In genomic region chr2L:819315-820032, dm6 we compare ENCODE assay signal across 5 fruit fly cellular contexts.
A peak's percentile ranks its signal among the peaks of the same experiment; 100 is the strongest.
TF ChIP-seq lines count a peak whose summit lies in the region.

Gene PGAP2 (minus strand): TSS chr2L:819508.
Gene Clp (plus strand): TSS chr2L:819964.

- TF ChIP-seq CTCF in whole organism, embryonic (GFP tag; optimal IDR thresholded peaks at IDR 0.05; lab: Kevin White, UChicago): peak; percentile 66

TF ChIP-seq in whole organism, adult, 20 proteins besides CTCF, POLR2A, EP300 and RAD21 (continues in another document):
- TF ChIP-seq Crg-1 (GFP tag; optimal IDR thresholded peaks at IDR 0.05; lab: Kevin White, UChicago) (peak; percentile 66), CG1620 (GFP tag; optimal IDR thresholded peaks at IDR 0.05; lab: Kevin White, UChicago) (peak; percentile 71), ovo (GFP tag; optimal IDR thresholded peaks at IDR 0.05; lab: Kevin White, UChicago) (no peak), cic (GFP tag; optimal IDR thresholded peaks at IDR 0.05; lab: Kevin White, UChicago) (peak; percentile 21), bab1 (GFP tag; optimal IDR thresholded peaks at IDR 0.05; lab: Kevin White, UChicago) (peak; percentile 53), tj (GFP tag; optimal IDR thresholded peaks at IDR 0.05; lab: Kevin White, UChicago) (peak; percentile 79), CG7045 (GFP tag; optimal IDR thresholded peaks at IDR 0.05; lab: Kevin White, UChicago) (peak; percentile 59), cnc (optimal IDR thresholded peaks at IDR 0.05; lab: Kevin White, UChicago) (no peak), CG14711 (tag; optimal IDR thresholded peaks at IDR 0.05; lab: Kevin White, UChicago) (peak; percentile 68), CG33017 (tag; optimal IDR thresholded peaks at IDR 0.05; lab: Kevin White, UChicago) (peak; percentile 46), kay (GFP tag; lab: Kevin White, UChicago; ENCODE audit: borderline replicate concordance) (no peak), CG11617 (GFP tag; optimal IDR thresholded peaks at IDR 0.05; lab: Kevin White, UChicago) (peak; percentile 78), toe (GFP tag; optimal IDR thresholded peaks at IDR 0.05; lab: Kevin White, UChicago) (peak; percentile 86), CG7101 (tag; optimal IDR thresholded peaks at IDR 0.05; lab: Kevin White, UChicago) (peak; percentile 75), Mnt (GFP tag; optimal IDR thresholded peaks at IDR 0.05; lab: Kevin White, UChicago) (peak; percentile 64), pad (GFP tag; optimal IDR thresholded peaks at IDR 0.05; lab: Kevin White, UChicago) (peak; percentile 55), Hr96 (GFP tag; optimal IDR thresholded peaks at IDR 0.05; lab: Kevin White, UChicago) (peak; percentile 60), CG12768 (GFP tag; optimal IDR thresholded peaks at IDR 0.05; lab: Kevin White, UChicago) (peak; percentile 41)

TF ChIP-seq in whole organism, embryonic, 481 proteins besides CTCF, POLR2A, EP300 and RAD21 (continues in another document):
- TF ChIP-seq CG16813 (GFP tag; IDR thresholded peaks at IDR 0.05; lab: Robert Waterston, UW; ENCODE audit: partially characterized antibody) (peak; percentile 54), pb (GFP tag; optimal IDR thresholded peaks at IDR 0.05; lab: Kevin White, UChicago) (no peak), vfl (GFP tag; optimal IDR thresholded peaks at IDR 0.05; lab: Kevin White, UChicago) (peak; percentile 17), CG6175 (GFP tag; IDR thresholded peaks at IDR 0.05; lab: Robert Waterston, UW) (peak; percentile 45; the same call in 1 of the 3 replicates), CG9932 (GFP tag; IDR thresholded peaks at IDR 0.05; lab: Robert Waterston, UW) (peak; percentile 85), pita (GFP tag; optimal IDR thresholded peaks at IDR 0.05; lab: Kevin White, UChicago) (no peak), ash1 (GFP tag; optimal IDR thresholded peaks at IDR 0.05; lab: Kevin White, UChicago) (no peak), gem (tag; optimal IDR thresholded peaks at IDR 0.05; lab: Kevin White, UChicago) (peak; percentile 89), CkIIα-i1 (GFP tag; IDR thresholded peaks at IDR 0.05; lab: Robert Waterston, UW) (no peak), lola (GFP tag; optimal IDR thresholded peaks at IDR 0.05; lab: Kevin White, UChicago) (peak in 1 of 3 experiments; percentile 80), CG4707 (GFP tag; optimal IDR thresholded peaks at IDR 0.05; lab: Kevin White, UChicago) (no peak), CG43689 (GFP tag; IDR thresholded peaks at IDR 0.05; lab: Robert Waterston, UW) (no peak), CG16815 (GFP tag; optimal IDR thresholded peaks at IDR 0.05; lab: Kevin White, UChicago) (peak; percentile 59), CG5245 (GFP tag; optimal IDR thresholded peaks at IDR 0.05; lab: Kevin White, UChicago) (peak; percentile 42), CG4730 (GFP tag; IDR thresholded peaks at IDR 0.05; lab: Robert Waterston, UW) (peak; percentile 65), PHDP (tag; optimal IDR thresholded peaks at IDR 0.05; lab: Kevin White, UChicago) (peak; percentile 67), Doc2 (GFP tag; IDR thresholded peaks at IDR 0.05; lab: Robert Waterston, UW) (no peak), CG34376 (GFP tag; optimal IDR thresholded peaks at IDR 0.05; lab: Kevin White, UChicago) (no peak), BtbVII (GFP tag; optimal IDR thresholded peaks at IDR 0.05; lab: Kevin White, UChicago) (no peak)

TF ChIP-seq in whole organism, prepupa, 60 proteins besides CTCF, POLR2A, EP300 and RAD21 (continues in another document):
- peak; percentile 46 for TF ChIP-seq CG7368 (GFP tag; optimal IDR thresholded peaks at IDR 0.05; lab: Kevin White, UChicago)
- peak; percentile 1 for TF ChIP-seq CG6854 (GFP tag; optimal IDR thresholded peaks at IDR 0.05; lab: Kevin White, UChicago)
- peak; percentile 71 for TF ChIP-seq eg (GFP tag; IDR thresholded peaks at IDR 0.05; lab: Robert Waterston, UW)
- TF ChIP-seq CG1621 (tag; optimal IDR thresholded peaks at IDR 0.05; lab: Kevin White, UChicago): no peak
- TF ChIP-seq esn (GFP tag; optimal IDR thresholded peaks at IDR 0.05; lab: Kevin White, UChicago): peak; percentile 80
- TF ChIP-seq svp (GFP tag; lab: Kevin White, UChicago): peak; percentile 86
- TF ChIP-seq CG11294 (GFP tag; IDR thresholded peaks at IDR 0.05; lab: Robert Waterston, UW): no peak; the same call in 1 of the 2 replicates
- TF ChIP-seq CG16779 (tag; optimal IDR thresholded peaks at IDR 0.05; lab: Kevin White, UChicago): no peak
- no peak for TF ChIP-seq CG4318 (GFP tag; optimal IDR thresholded peaks at IDR 0.05; lab: Kevin White, UChicago)
- TF ChIP-seq Lpt (GFP tag; optimal IDR thresholded peaks at IDR 0.05; lab: Kevin White, UChicago): peak; percentile 13
- peak; percentile 76 for TF ChIP-seq lz (GFP tag; optimal IDR thresholded peaks at IDR 0.05; lab: Kevin White, UChicago)
- peak; percentile 3 for TF ChIP-seq Blimp-1 (GFP tag; optimal IDR thresholded peaks at IDR 0.05; lab: Kevin White, UChicago)
- no peak for TF ChIP-seq achi (GFP tag; optimal IDR thresholded peaks at IDR 0.05; lab: Kevin White, UChicago)
- TF ChIP-seq Met (GFP tag; optimal IDR thresholded peaks at IDR 0.05; lab: Kevin White, UChicago): no peak
- peak; percentile 64 for TF ChIP-seq cyc (GFP tag; optimal IDR thresholded peaks at IDR 0.05; lab: Kevin White, UChicago)
- TF ChIP-seq CG9139 (GFP tag; optimal IDR thresholded peaks at IDR 0.05; lab: Kevin White, UChicago): no peak
- TF ChIP-seq Ets21C (GFP tag; optimal IDR thresholded peaks at IDR 0.05; lab: Kevin White, UChicago): peak; percentile 70
- TF ChIP-seq OdsH (GFP tag; optimal IDR thresholded peaks at IDR 0.05; lab: Kevin White, UChicago): no peak
- peak; percentile 45 for TF ChIP-seq CG11762 (GFP tag; optimal IDR thresholded peaks at IDR 0.05; lab: Kevin White, UChicago; ENCODE audit: insufficient read depth)

TF ChIP-seq in whole organism, pupa, 21 proteins besides CTCF, POLR2A, EP300 and RAD21:
- TF ChIP-seq gl (tag; optimal IDR thresholded peaks at IDR 0.05; lab: Kevin White, UChicago): no peak
- TF ChIP-seq Pif1A (GFP tag; optimal IDR thresholded peaks at IDR 0.05; lab: Kevin White, UChicago): no peak
- TF ChIP-seq Pif1B (GFP tag; optimal IDR thresholded peaks at IDR 0.05; lab: Kevin White, UChicago): no peak
- TF ChIP-seq CG32121 (GFP tag; IDR thresholded peaks at IDR 0.05; lab: Robert Waterston, UW): peak; percentile 67; the same call in 1 of the 2 replicates
- TF ChIP-seq fd96Ca (GFP tag; IDR thresholded peaks at IDR 0.05; lab: Robert Waterston, UW): 0 out of 3 replicates have a peak, but pooled peaks have one; percentile 42
- TF ChIP-seq CG9948 (tag; optimal IDR thresholded peaks at IDR 0.05; lab: Kevin White, UChicago): peak; percentile 68
- peak; percentile 28 for TF ChIP-seq Ets98B (GFP tag; IDR thresholded peaks at IDR 0.05; lab: Robert Waterston, UW)
- peak; percentile 54 for TF ChIP-seq Snoo (tag; optimal IDR thresholded peaks at IDR 0.05; lab: Kevin White, UChicago)
- TF ChIP-seq CG8159 (tag; optimal IDR thresholded peaks at IDR 0.05; lab: Kevin White, UChicago): peak; percentile 75
- TF ChIP-seq CG17806 (tag; optimal IDR thresholded peaks at IDR 0.05; lab: Kevin White, UChicago): peak; percentile 68
- no peak for TF ChIP-seq EcR (GFP tag; optimal IDR thresholded peaks at IDR 0.05; lab: Kevin White, UChicago)
- no peak for TF ChIP-seq D1 (tag; optimal IDR thresholded peaks at IDR 0.05; lab: Kevin White, UChicago)
- TF ChIP-seq CG13204 (GFP tag; optimal IDR thresholded peaks at IDR 0.05; lab: Kevin White, UChicago): no peak
- no peak for TF ChIP-seq CG12605 (GFP tag; IDR thresholded peaks at IDR 0.05; lab: Robert Waterston, UW)
- no peak for TF ChIP-seq CG14655 (GFP tag; optimal IDR thresholded peaks at IDR 0.05; lab: Kevin White, UChicago)
- TF ChIP-seq CG8301 (tag; optimal IDR thresholded peaks at IDR 0.05; lab: Kevin White, UChicago): peak; percentile 51
- peak; percentile 76 for TF ChIP-seq CG15710 (tag; optimal IDR thresholded peaks at IDR 0.05; lab: Kevin White, UChicago)
- peak; percentile 50; the same call in 1 of the 2 replicates for TF ChIP-seq rn (GFP tag; IDR thresholded peaks at IDR 0.05; lab: Robert Waterston, UW)
- TF ChIP-seq CG34367 (tag; optimal IDR thresholded peaks at IDR 0.05; lab: Kevin White, UChicago): peak; percentile 49
- TF ChIP-seq CG10348 (GFP tag; IDR thresholded peaks at IDR 0.05; lab: Robert Waterston, UW): no peak
- TF ChIP-seq CG4496 (GFP tag; IDR thresholded peaks at IDR 0.05; lab: Robert Waterston, UW): peak; percentile 64

TF ChIP-seq in whole organism, wandering third instar larva, 38 proteins besides CTCF, POLR2A, EP300 and RAD21 (continues in another document):
- no peak for TF ChIP-seq Abd-B (GFP tag; optimal IDR thresholded peaks at IDR 0.05; lab: Kevin White, UChicago)
- TF ChIP-seq brk (GFP tag; optimal IDR thresholded peaks at IDR 0.05; lab: Kevin White, UChicago): no peak
- TF ChIP-seq dsf (GFP tag; optimal IDR thresholded peaks at IDR 0.05; lab: Kevin White, UChicago; ENCODE audit: borderline replicate concordance): no peak
- peak; percentile 97 for TF ChIP-seq Myc (optimal IDR thresholded peaks at IDR 0.05; lab: Kevin White, UChicago)
- peak; percentile 63 for TF ChIP-seq ey (GFP tag; optimal IDR thresholded peaks at IDR 0.05; lab: Kevin White, UChicago)
- TF ChIP-seq dl (GFP tag; optimal IDR thresholded peaks at IDR 0.05; lab: Kevin White, UChicago; ENCODE audit: insufficient read depth in 1 of 2, partially characterized antibody in 2 of 2): no peak
- TF ChIP-seq Hr78 (GFP tag; optimal IDR thresholded peaks at IDR 0.05; lab: Kevin White, UChicago): no peak
- TF ChIP-seq jim (GFP tag; optimal IDR thresholded peaks at IDR 0.05; lab: Kevin White, UChicago): no peak
- no peak for TF ChIP-seq Vsx2 (GFP tag; optimal IDR thresholded peaks at IDR 0.05; lab: Kevin White, UChicago; ENCODE audit: partially characterized antibody)
- no peak for TF ChIP-seq lola (GFP tag; optimal IDR thresholded peaks at IDR 0.05; lab: Kevin White, UChicago)
- no peak for TF ChIP-seq dmrt93B (GFP tag; optimal IDR thresholded peaks at IDR 0.05; lab: Kevin White, UChicago)
- TF ChIP-seq HLH106 (tag; optimal IDR thresholded peaks at IDR 0.05; lab: Kevin White, UChicago): peak; percentile 84
- TF ChIP-seq sv (GFP tag; optimal IDR thresholded peaks at IDR 0.05; lab: Kevin White, UChicago): peak; percentile 32
- no peak for TF ChIP-seq br (GFP tag; optimal IDR thresholded peaks at IDR 0.05; lab: Kevin White, UChicago)
- TF ChIP-seq psq (GFP tag; optimal IDR thresholded peaks at IDR 0.05; lab: Kevin White, UChicago): peak; percentile 57
- TF ChIP-seq GATAd (GFP tag; optimal IDR thresholded peaks at IDR 0.05; lab: Kevin White, UChicago): no peak
- no peak for TF ChIP-seq CG32264 (GFP tag; optimal IDR thresholded peaks at IDR 0.05; lab: Kevin White, UChicago)
- TF ChIP-seq Mio (GFP tag; optimal IDR thresholded peaks at IDR 0.05; lab: Kevin White, UChicago): no peak
- TF ChIP-seq usp (GFP tag; optimal IDR thresholded peaks at IDR 0.05; lab: Kevin White, UChicago): no peak
- TF ChIP-seq sage (GFP tag; optimal IDR thresholded peaks at IDR 0.05; lab: Kevin White, UChicago): no peak
- TF ChIP-seq OdsH (GFP tag; optimal IDR thresholded peaks at IDR 0.05; lab: Kevin White, UChicago): peak; percentile 68
- no peak for TF ChIP-seq fru (GFP tag; optimal IDR thresholded peaks at IDR 0.05; lab: Kevin White, UChicago)
- TF ChIP-seq CG9705 (GFP tag; optimal IDR thresholded peaks at IDR 0.05; lab: Kevin White, UChicago): peak; percentile 65
- peak in 1 of 2 experiments; percentile 81 for TF ChIP-seq foxo (GFP tag; optimal IDR thresholded peaks at IDR 0.05; lab: Kevin White, UChicago)
